Fruit fly (Drosophila melanogaster) whole organism, prepupa: ENCODE measurements around the gene grk.

ENCODE experiments used
- Blimp-1 ChIP-seq: fragments of 200-800 bp; sonication (Bioruptor generic); optimal IDR thresholded peaks from 3 replicates; lab custom pipeline; 2017; ENCODE audit warnings: missing biosample characterization, missing genetic modification characterization, mild to moderate bottlenecking, moderate library complexity, missing genetic modification reagents
- CG11762 ChIP-seq: fragments of 200-800 bp; sonication (Bioruptor generic); optimal IDR thresholded peaks from 3 replicates; lab custom pipeline; 2016; ENCODE audit warnings: missing biosample characterization, missing genetic modification characterization; ENCODE audit not compliant: insufficient read depth
- CG4318 ChIP-seq: fragments of 200-800 bp; sonication (Bioruptor generic); optimal IDR thresholded peaks from 3 replicates; lab custom pipeline; 2017; ENCODE audit warnings: missing biosample characterization, mild to moderate bottlenecking, missing genetic modification characterization
- CG6792 ChIP-seq: fragments of 200-800 bp; sonication (Bioruptor generic); optimal IDR thresholded peaks from 3 replicates; lab custom pipeline; 2016; ENCODE audit warnings: missing biosample characterization, missing genetic modification characterization
- Lpt ChIP-seq: fragments of 200-800 bp; sonication (Bioruptor generic); optimal IDR thresholded peaks from 3 replicates; lab custom pipeline; 2016; ENCODE audit warnings: missing biosample characterization, missing genetic modification characterization
- Sox102F ChIP-seq: fragments of 200-800 bp; sonication (Bioruptor generic); optimal IDR thresholded peaks from 2 replicates; lab custom pipeline; 2016; ENCODE audit warnings: missing biosample characterization, mild to moderate bottlenecking, missing genetic modification characterization
- Sox15 ChIP-seq: fragments of 200-800 bp; sonication (Bioruptor generic); optimal IDR thresholded peaks from 3 replicates; lab custom pipeline; 2016; ENCODE audit warnings: missing biosample characterization, missing genetic modification characterization
- achi ChIP-seq: fragments of 200-800 bp; sonication (Bioruptor generic); optimal IDR thresholded peaks from 3 replicates; lab custom pipeline; 2016; ENCODE audit warnings: missing biosample characterization, missing genetic modification characterization
- dac ChIP-seq: fragments of 200-800 bp; sonication (Bioruptor generic); optimal IDR thresholded peaks from 2 replicates; lab custom pipeline; 2017; ENCODE audit warnings: missing biosample characterization, mild to moderate bottlenecking, missing genetic modification characterization
- dsx ChIP-seq: fragments of 200-800 bp; optimal IDR thresholded peaks from 3 replicates; lab custom pipeline; 2019; ENCODE audit warnings: missing biosample characterization, mild to moderate bottlenecking, missing genetic modification characterization, moderate library complexity; ENCODE audit not compliant: poor library complexity, severe bottlenecking
- eg ChIP-seq: fragments of 200-800 bp; sonication (Bioruptor generic); IDR thresholded peaks from 3 replicates; pipeline ENCODE4 v1.3.6; 2022; ENCODE audit warnings: missing biosample characterization, missing genetic modification characterization
- fd59A ChIP-seq: fragments of 200-800 bp; sonication (Bioruptor generic); optimal IDR thresholded peaks from 2 replicates; lab custom pipeline; 2017; ENCODE audit warnings: missing biosample characterization, mild to moderate bottlenecking, missing genetic modification characterization, missing genetic modification reagents
- ss ChIP-seq, 2 experiments: fragments of 200-800 bp; sonication (Bioruptor generic); optimal IDR thresholded peaks; 2 replicates in 1 of 2; 3 replicates in 1 of 2; lab custom pipeline; 2017 to 2018; ENCODE audit warnings: mild to moderate bottlenecking in 2 of 2, missing biosample characterization in 2 of 2, missing genetic modification characterization in 2 of 2, moderate library complexity in 1 of 2

DNA sequence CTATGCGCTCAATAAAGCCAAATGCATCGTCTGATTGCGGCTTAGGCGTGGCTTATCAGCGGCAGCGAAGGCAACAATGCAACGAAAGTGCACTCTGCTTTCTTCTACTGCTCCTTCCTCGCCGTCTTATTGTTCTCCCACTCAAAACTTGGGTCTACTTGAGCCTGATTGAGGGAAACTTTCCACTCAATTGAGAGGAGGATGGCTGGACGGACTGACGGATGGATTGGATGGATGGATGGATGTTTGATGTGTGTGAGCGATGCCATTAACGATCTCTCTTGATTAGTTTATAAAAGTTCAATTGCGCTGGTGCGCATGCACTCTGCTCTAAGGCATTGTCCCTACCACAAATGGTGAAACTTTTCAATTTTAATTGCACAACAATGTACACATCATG is 10.4 kb downstream of the grk start:
- peak; percentile 46 for TF ChIP-seq dsx
- TF ChIP-seq Blimp-1: no peak
- TF ChIP-seq Sox15 (GFP tag; lab: Kevin White, UChicago): no peak
- no peak for TF ChIP-seq achi (GFP tag; lab: Kevin White, UChicago)
- TF ChIP-seq dac (GFP tag; lab: Kevin White, UChicago): no peak
- TF ChIP-seq Sox102F: no peak
- no peak for TF ChIP-seq ss (GFP tag; optimal IDR thresholded peaks at IDR 0.05; lab: Kevin White, UChicago)
- TF ChIP-seq CG6792: no peak
- no peak for TF ChIP-seq eg (GFP tag; lab: Robert Waterston, UW)
- TF ChIP-seq CG11762 (GFP tag; lab: Kevin White, UChicago): no peak
- no peak for TF ChIP-seq fd59A (GFP tag; lab: Kevin White, UChicago)
- TF ChIP-seq CG4318 (GFP tag; lab: Kevin White, UChicago): no peak
- no peak for TF ChIP-seq Lpt (GFP tag; lab: Kevin White, UChicago)
